Worm (Caenorhabditis elegans) whole organism, late embryonic: ENCODE measurements around the gene F26F4.5.

Source experiments
- T23F11.4 ChIP-seq: fragments of 200-800 bp; sonication (Bioruptor generic); optimal IDR thresholded peaks from 2 replicates; lab custom pipeline; 2018; ENCODE audit warnings: mild to moderate bottlenecking, missing genetic modification characterization, missing compliant biosample characterization
- ama-1 ChIP-seq: fragments of 150-350 bp; optimal IDR thresholded peaks from 2 replicates; lab custom pipeline; 2014
- ceh-22 ChIP-seq: sonication (generic microtip); optimal IDR thresholded peaks from 2 replicates; lab custom pipeline; 2017; ENCODE audit warnings: missing biosample characterization, missing genetic modification characterization
- ceh-9 ChIP-seq: sonication (generic microtip); optimal IDR thresholded peaks from 2 replicates; lab custom pipeline; 2016; ENCODE audit warnings: mild to moderate bottlenecking, missing genetic modification characterization, inconsistent platforms, missing compliant biosample characterization
- dve-1 ChIP-seq: sonication (generic microtip); optimal IDR thresholded peaks from 2 replicates; lab custom pipeline; 2017; ENCODE audit warnings: antibody characterized with exemption, mild to moderate bottlenecking, missing genetic modification characterization, missing compliant biosample characterization
- ets-4 ChIP-seq: sonication (generic microtip); optimal IDR thresholded peaks from 2 replicates; lab custom pipeline; 2016; ENCODE audit warnings: missing genetic modification characterization, missing compliant biosample characterization
- fkh-10 ChIP-seq: fragments of 150-350 bp; optimal IDR thresholded peaks from 2 replicates; lab custom pipeline; 2014; ENCODE audit warnings: missing biosample characterization, missing genetic modification reagents, missing genetic modification characterization
- hlh-6 ChIP-seq: sonication (generic microtip); optimal IDR thresholded peaks from 2 replicates; lab custom pipeline; 2016; ENCODE audit warnings: missing genotype, missing genetic modification characterization, missing compliant biosample characterization
- nhr-11 ChIP-seq: fragments of 150-350 bp; optimal IDR thresholded peaks from 2 replicates; lab custom pipeline; 2014; ENCODE audit warnings: missing biosample characterization, missing genetic modification characterization
- pqm-1 ChIP-seq: sonication (generic microtip); optimal IDR thresholded peaks from 2 replicates; lab custom pipeline; 2016; ENCODE audit warnings: missing genetic modification characterization, missing compliant biosample characterization
- unc-42 ChIP-seq: sonication (generic microtip); optimal IDR thresholded peaks from 2 replicates; lab custom pipeline; 2016; ENCODE audit warnings: missing genotype, missing genetic modification characterization, missing compliant biosample characterization
- unc-55 ChIP-seq: sonication (generic microtip); optimal IDR thresholded peaks from 2 replicates; lab custom pipeline; 2017; ENCODE audit warnings: missing biosample characterization, missing genetic modification reagents, missing genetic modification characterization
- ztf-16 ChIP-seq: sonication (generic microtip); optimal IDR thresholded peaks from 2 replicates; lab custom pipeline; 2017; ENCODE audit warnings: missing genetic modification characterization, missing compliant biosample characterization

- TF ChIP-seq nhr-11 (tag; lab: Kevin White, UChicago) (no peak), ceh-22 (tag; lab: Kevin White, UChicago) (no peak), ets-4 (tag; lab: Kevin White, UChicago) (no peak), pqm-1 (no peak), ama-1 (lab: Kevin White, UChicago) (no peak), unc-55 (GFP tag; lab: Kevin White, UChicago) (no peak), dve-1 (tag; lab: Kevin White, UChicago) (no peak), hlh-6 (tag; lab: Kevin White, UChicago) (no peak), T23F11.4 (no peak), ceh-9 (tag; lab: Kevin White, UChicago) (no peak), ztf-16 (no peak), unc-42 (tag; lab: Kevin White, UChicago) (no peak), fkh-10 (GFP tag; lab: Kevin White, UChicago) (no peak)
Observed at ce11 chrIII:4859039-4859438, 32.0 kb downstream of the F26F4.5 start, which contains the start of gene C35D10.6.
